Fruit fly (Drosophila melanogaster): Measurements from ENCODE around the gene ranshi.

dm6 chr3R:8721071-8721470 is 8.4 kb downstream of the ranshi start, which contains the start of gene CG8136:
- TF ChIP-seq CG12299 (tag; optimal IDR thresholded peaks at IDR 0.05) (no peak), Ptx1 (GFP tag; IDR thresholded peaks at IDR 0.05) (no peak), CG16779 (GFP tag; IDR thresholded peaks at IDR 0.05) (no peak), CG18476 (GFP tag; optimal IDR thresholded peaks at IDR 0.05) (no peak), CG17385 (GFP tag; optimal IDR thresholded peaks at IDR 0.05) (no peak), pzg (GFP tag; optimal IDR thresholded peaks at IDR 0.05) (no peak)

Measured in whole organism, embryonic.